Worm (Caenorhabditis elegans): ENCODE measurements around the gene F28C6.10.

Gene F28C6.10

DNA sequence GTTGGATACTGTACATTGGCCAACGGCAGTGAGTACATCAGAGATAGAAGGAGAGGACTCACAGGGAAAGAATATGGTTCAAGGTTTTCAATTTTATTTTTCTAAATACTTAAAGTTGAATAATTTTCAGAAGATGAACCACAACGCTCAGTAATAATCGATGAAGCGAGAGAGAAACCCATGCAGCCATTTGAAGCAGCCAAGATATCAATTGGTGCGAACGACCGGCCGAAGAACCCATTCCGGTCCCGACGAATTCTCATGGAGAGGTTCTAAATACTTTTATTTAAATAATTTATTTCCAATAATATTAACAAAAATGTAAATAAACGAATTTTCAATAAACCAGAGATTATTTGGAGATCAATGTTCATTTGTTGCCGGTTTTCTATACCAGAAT, 7.6 kb upstream of the F28C6.10 start, which contains the start of gene pigg-1:
pigg-1 (minus strand) TSS at position 101 of the 400 bp plus-strand sequence.
- TF ChIP-seq aha-1 (tag) (peak; percentile 30), ctbp-1 (GFP tag; IDR thresholded peaks at IDR 0.05) (no peak)

ce11 chrII:8602337-8602944, 5.3 kb upstream of the F28C6.10 start, which contains the start of the genes cpf-1 and rpl-26:
cpf-1 (minus strand) TSS chrII:8602440.
rpl-26 (plus strand) TSS chrII:8602785.
- no peak for TF ChIP-seq saeg-2 (GFP tag; IDR thresholded peaks at IDR 0.05)
- no peak for TF ChIP-seq ceh-20 (GFP tag; IDR thresholded peaks at IDR 0.05)
- TF ChIP-seq mdl-1 (tag; optimal IDR thresholded peaks at IDR 0.05): no peak
- 0 out of 2 replicates have a peak, but pooled peaks have one; percentile 21 for TF ChIP-seq hmg-1.1 (GFP tag; IDR thresholded peaks at IDR 0.05)
- no peak for TF ChIP-seq dmd-8 (GFP tag; IDR thresholded peaks at IDR 0.05)
- TF ChIP-seq T26A8.4 (GFP tag; IDR thresholded peaks at IDR 0.05): 0 out of 2 replicates have a peak, but pooled peaks have one; percentile 11
- peak; percentile 28 for TF ChIP-seq hlh-11 (tag; optimal IDR thresholded peaks at IDR 0.05)
- TF ChIP-seq rbr-2 (tag; optimal IDR thresholded peaks at IDR 0.05): peak; percentile 32
- no peak for TF ChIP-seq ZK337.2 (GFP tag; IDR thresholded peaks at IDR 0.05)
- TF ChIP-seq nhr-6 (tag; optimal IDR thresholded peaks at IDR 0.05): peak; percentile 15
- no peak for TF ChIP-seq R02D3.7 (tag; optimal IDR thresholded peaks at IDR 0.05)
- TF ChIP-seq lim-7 (GFP tag; IDR thresholded peaks at IDR 0.05): no peak
- peak; percentile 24 for TF ChIP-seq fkh-10 (GFP tag; optimal IDR thresholded peaks at IDR 0.05)
- peak; percentile 78 for TF ChIP-seq mes-2 (tag; optimal IDR thresholded peaks at IDR 0.05; ENCODE audit: poor library complexity, severe bottlenecking)
- no peak for TF ChIP-seq dmd-6 (GFP tag; IDR thresholded peaks at IDR 0.05)
- TF ChIP-seq dpl-1 (GFP tag; optimal IDR thresholded peaks at IDR 0.05): peak; percentile 70
- no peak for TF ChIP-seq tra-1 (GFP tag; IDR thresholded peaks at IDR 0.05)
- TF ChIP-seq lin-38 (GFP tag; IDR thresholded peaks at IDR 0.05): peak; percentile 63
- TF ChIP-seq aha-1 (tag): peak; percentile 61
- no peak for TF ChIP-seq cey-2 (tag; optimal IDR thresholded peaks at IDR 0.05; ENCODE audit: borderline replicate concordance, insufficient read depth)
- TF ChIP-seq lsy-2 (tag; optimal IDR thresholded peaks at IDR 0.05): peak in 1 of 2 experiments; percentile 89
- no peak for TF ChIP-seq gei-8 (GFP tag; optimal IDR thresholded peaks at IDR 0.05)
- TF ChIP-seq lin-1 (GFP tag; IDR thresholded peaks at IDR 0.05): no peak
- TF ChIP-seq ceh-28 (tag; optimal IDR thresholded peaks at IDR 0.05): no peak
- no peak for TF ChIP-seq aly-2 (tag; optimal IDR thresholded peaks at IDR 0.05)
- TF ChIP-seq pha-4 (GFP tag; IDR thresholded peaks at IDR 0.05): no peak
- no peak for TF ChIP-seq pha-4 (tag; optimal IDR thresholded peaks at IDR 0.05)
- no peak for TF ChIP-seq snpc-4 (tag; optimal IDR thresholded peaks at IDR 0.05)
- TF ChIP-seq nhr-11 (tag; optimal IDR thresholded peaks at IDR 0.05): peak; percentile 23
- TF ChIP-seq set-16 (GFP tag; IDR thresholded peaks at IDR 0.05): no peak
- no peak for TF ChIP-seq F49E8.2 (tag; optimal IDR thresholded peaks at IDR 0.05; ENCODE audit: borderline replicate concordance)
- TF ChIP-seq nhr-237 (tag; optimal IDR thresholded peaks at IDR 0.05): no peak
- no peak for TF ChIP-seq lin-15B (tag; optimal IDR thresholded peaks at IDR 0.05)
- no peak for TF ChIP-seq unc-130 (GFP tag; optimal IDR thresholded peaks at IDR 0.05)
- peak; percentile 57 for TF ChIP-seq nhr-77 (tag; optimal IDR thresholded peaks at IDR 0.05)
- TF ChIP-seq mxl-2 (GFP tag; conservative IDR thresholded peaks at IDR 0.05): no peak
- TF ChIP-seq arid-1 (GFP tag; conservative IDR thresholded peaks at IDR 0.05): no peak
- no peak for TF ChIP-seq ceh-62 (tag; optimal IDR thresholded peaks at IDR 0.05)
- TF ChIP-seq unc-62 (GFP tag; optimal IDR thresholded peaks at IDR 0.05 in 1 of 2): no peak
- TF ChIP-seq unc-62 (tag; optimal IDR thresholded peaks at IDR 0.05): no peak
- TF ChIP-seq pqm-1 (tag; optimal IDR thresholded peaks at IDR 0.05): no peak
- peak; percentile 78 for TF ChIP-seq nhr-28 (tag; optimal IDR thresholded peaks at IDR 0.05)
